Worm (Caenorhabditis elegans) whole organism, L4 larva: Measurements from ENCODE around the gene F54E2.1.

ENCODE experiments used
- F26F4.8 ChIP-seq: fragments of 200-800 bp; sonication (Bioruptor generic); conservative IDR thresholded peaks from 2 replicates; pipeline ENCODE4 v1.3.6; 2022; ENCODE audit warnings: missing genetic modification characterization, missing compliant biosample characterization
- F49E8.2 ChIP-seq: sonication (generic microtip); optimal IDR thresholded peaks from 2 replicates; lab custom pipeline; 2016; ENCODE audit warnings: missing compliant biosample characterization, mild to moderate bottlenecking, missing genetic modification characterization, borderline replicate concordance
- R02D3.7 ChIP-seq: fragments of 150-350 bp; sonication (generic microtip); optimal IDR thresholded peaks from 3 replicates; lab custom pipeline; 2014; ENCODE audit warnings: missing biosample characterization, missing genetic modification characterization
- T26A8.4 ChIP-seq: fragments of 200-800 bp; sonication (Bioruptor generic); IDR thresholded peaks from 2 replicates; pipeline ENCODE4 v1.3.6; 2022; ENCODE audit warnings: missing genetic modification characterization, missing compliant biosample characterization
- Y105C5A.15 ChIP-seq: fragments of 200-800 bp; sonication (Bioruptor generic); IDR thresholded peaks from 2 replicates; pipeline ENCODE4 v1.3.6; 2022; ENCODE audit warnings: missing genetic modification characterization, missing compliant biosample characterization
- aha-1 ChIP-seq: fragments of 150-350 bp; peaks from one replicate; lab custom pipeline; 2014; ENCODE audit warnings: missing biosample characterization, missing genetic modification characterization
- aly-2 ChIP-seq: sonication (generic microtip); optimal IDR thresholded peaks from 2 replicates; lab custom pipeline; 2018; ENCODE audit warnings: missing biosample characterization, missing genetic modification characterization
- ama-1 ChIP-seq: fragments of 150-350 bp; optimal IDR thresholded peaks from 2 replicates; lab custom pipeline; 2014; ENCODE audit warnings: inconsistent platforms, mixed read lengths
- ceh-28 ChIP-seq: fragments of 150-350 bp; optimal IDR thresholded peaks from 2 replicates; lab custom pipeline; 2014; ENCODE audit warnings: missing biosample characterization, missing genetic modification reagents, missing genetic modification characterization
- ceh-62 ChIP-seq: sonication (generic microtip); optimal IDR thresholded peaks from 2 replicates; lab custom pipeline; 2017; ENCODE audit warnings: missing biosample characterization, missing genetic modification characterization
- daf-8 ChIP-seq: fragments of 200-800 bp; sonication (Bioruptor generic); IDR thresholded peaks from 2 replicates; pipeline ENCODE4 v1.3.6; 2022; ENCODE audit warnings: missing genetic modification characterization, missing compliant biosample characterization
- duxl-1 ChIP-seq: sonication (generic microtip); optimal IDR thresholded peaks from 2 replicates; lab custom pipeline; 2016; ENCODE audit warnings: mild to moderate bottlenecking, missing genetic modification characterization, moderate library complexity, missing compliant biosample characterization; ENCODE audit not compliant: poor library complexity
- egl-27 ChIP-seq: sonication (generic microtip); optimal IDR thresholded peaks from 3 replicates; lab custom pipeline; 2017; ENCODE audit warnings: missing biosample characterization, missing genetic modification reagents, missing genetic modification characterization
- gei-8 ChIP-seq: fragments of 200-800 bp; sonication (Bioruptor generic); optimal IDR thresholded peaks from 2 replicates; lab custom pipeline; 2018; ENCODE audit warnings: mild to moderate bottlenecking, missing genetic modification characterization, missing compliant biosample characterization
- hif-1 ChIP-seq, 2 experiments: sonication (generic microtip); optimal IDR thresholded peaks; 2 replicates each; lab custom pipeline; 2016 to 2017; ENCODE audit warnings: missing compliant biosample characterization in 2 of 2, missing genetic modification characterization in 2 of 2, missing genetic modification reagents in 2 of 2, missing genotype in 2 of 2, mild to moderate bottlenecking in 1 of 2
- hlh-30 ChIP-seq: sonication (generic microtip); optimal IDR thresholded peaks from 2 replicates; lab custom pipeline; 2017; ENCODE audit warnings: antibody characterized with exemption, mild to moderate bottlenecking, missing genetic modification characterization, missing compliant biosample characterization; ENCODE audit not compliant: insufficient read depth
- lin-13 ChIP-seq: fragments of 150-350 bp; optimal IDR thresholded peaks from 2 replicates; lab custom pipeline; 2014; ENCODE audit warnings: missing biosample characterization, missing genetic modification reagents, missing genetic modification characterization
- lin-29 ChIP-seq: fragments of 200-800 bp; sonication (Bioruptor generic); IDR thresholded peaks from 2 replicates; pipeline ENCODE4 v1.3.6; 2022; ENCODE audit warnings: missing genetic modification reagents, missing genetic modification characterization, missing compliant biosample characterization
- lin-38 ChIP-seq: fragments of 200-800 bp; sonication (Bioruptor generic); IDR thresholded peaks from 2 replicates; pipeline ENCODE4 v1.3.6; 2022; ENCODE audit warnings: missing genetic modification reagents, missing genetic modification characterization, missing compliant biosample characterization
- lir-3 ChIP-seq: sonication (generic microtip); optimal IDR thresholded peaks from 2 replicates; lab custom pipeline; 2016; ENCODE audit warnings: mild to moderate bottlenecking, missing genetic modification characterization, missing compliant biosample characterization
- madf-9 ChIP-seq: fragments of 200-800 bp; sonication (Bioruptor generic); conservative IDR thresholded peaks from 2 replicates; pipeline ENCODE4 v1.3.6; 2022; ENCODE audit warnings: missing genetic modification reagents, missing genetic modification characterization, missing compliant biosample characterization
- mxl-3 ChIP-seq: fragments of 200-800 bp; sonication (Bioruptor generic); optimal IDR thresholded peaks from 2 replicates; lab custom pipeline; 2018; ENCODE audit warnings: mild to moderate bottlenecking, missing genetic modification characterization, missing compliant biosample characterization
- nhr-10 ChIP-seq: fragments of 150-350 bp; optimal IDR thresholded peaks from 2 replicates; lab custom pipeline; 2014; ENCODE audit warnings: missing biosample characterization, missing genetic modification characterization
- nhr-11 ChIP-seq: fragments of 150-350 bp; optimal IDR thresholded peaks from 2 replicates; lab custom pipeline; 2014; ENCODE audit warnings: missing biosample characterization, missing genetic modification characterization
- nhr-111 ChIP-seq: fragments of 200-800 bp; sonication (Bioruptor generic); optimal IDR thresholded peaks from 2 replicates; lab custom pipeline; 2018; ENCODE audit warnings: mild to moderate bottlenecking, missing genetic modification characterization, missing compliant biosample characterization
- nhr-42 ChIP-seq: fragments of 200-800 bp; sonication (Bioruptor generic); IDR thresholded peaks from 2 replicates; pipeline ENCODE4 v1.3.6; 2022; ENCODE audit warnings: missing genetic modification characterization, missing compliant biosample characterization
- nhr-76 ChIP-seq: fragments of 150-350 bp; optimal IDR thresholded peaks from 2 replicates; lab custom pipeline; 2014; ENCODE audit warnings: missing biosample characterization, missing genetic modification characterization
- php-3 ChIP-seq: fragments of 200-800 bp; sonication (Bioruptor generic); IDR thresholded peaks from 2 replicates; pipeline ENCODE4 v1.3.6; 2022; ENCODE audit warnings: missing genetic modification reagents, missing genetic modification characterization, missing compliant biosample characterization
- pqm-1 ChIP-seq: sonication (generic microtip); optimal IDR thresholded peaks from 2 replicates; lab custom pipeline; 2017; ENCODE audit warnings: missing biosample characterization, missing genetic modification characterization
- set-16 ChIP-seq: fragments of 200-800 bp; sonication (Bioruptor generic); IDR thresholded peaks from 2 replicates; pipeline ENCODE4 v1.3.6; 2022; ENCODE audit warnings: missing genetic modification reagents, missing genetic modification characterization, missing compliant biosample characterization
- snpc-1.2 ChIP-seq: fragments of 200-800 bp; sonication (Bioruptor generic); IDR thresholded peaks from 2 replicates; pipeline ENCODE4 v1.3.6; 2022; ENCODE audit warnings: missing genetic modification reagents, missing genetic modification characterization, missing compliant biosample characterization
- tra-1 ChIP-seq: fragments of 200-800 bp; sonication (Bioruptor generic); IDR thresholded peaks from 2 replicates; pipeline ENCODE4 v1.3.6; 2022; ENCODE audit warnings: missing genetic modification reagents, missing genetic modification characterization, missing compliant biosample characterization
- zag-1 ChIP-seq: fragments of 150-350 bp; optimal IDR thresholded peaks from 2 replicates; lab custom pipeline; 2014; ENCODE audit warnings: missing biosample characterization, missing genetic modification characterization
- zfp-3 ChIP-seq: fragments of 200-800 bp; sonication (Bioruptor generic); conservative IDR thresholded peaks from 2 replicates; pipeline ENCODE4 v1.3.6; 2022; ENCODE audit warnings: missing genetic modification reagents, missing genetic modification characterization, missing compliant biosample characterization
- ztf-11 ChIP-seq: fragments of 150-350 bp; optimal IDR thresholded peaks from 2 replicates; lab custom pipeline; 2014; ENCODE audit warnings: missing biosample characterization, missing genetic modification characterization

The F54E2.1 gene

DNA sequence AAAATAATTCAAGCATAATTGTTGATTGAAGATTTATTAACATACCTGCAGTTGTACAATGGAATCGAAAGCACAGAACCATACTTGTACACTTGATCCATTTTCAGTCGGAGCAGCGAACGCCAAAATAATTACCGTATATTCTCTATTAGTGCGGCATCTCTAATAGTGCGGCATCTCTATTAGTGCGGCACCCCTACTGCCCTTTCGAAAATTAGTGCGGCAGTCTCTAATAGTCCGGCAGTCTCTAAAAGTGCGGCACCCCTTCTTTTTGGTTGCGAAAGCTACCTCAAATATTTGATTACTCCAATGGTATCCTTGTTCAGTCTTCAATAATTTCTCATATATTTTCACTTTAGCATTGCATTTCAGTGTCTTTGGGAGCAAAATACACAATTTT lies 7.9 kb downstream of the F54E2.1 start, which contains the start of gene srt-34 (continued):
- TF ChIP-seq mxl-3 (GFP tag; lab: Kevin White, UChicago) (no peak), T26A8.4 (GFP tag; lab: Robert Waterston, UW) (no peak), aha-1 (tag; lab: Kevin White, UChicago) (no peak), lir-3 (no peak), snpc-1.2 (no peak), nhr-11 (no peak)

DNA sequence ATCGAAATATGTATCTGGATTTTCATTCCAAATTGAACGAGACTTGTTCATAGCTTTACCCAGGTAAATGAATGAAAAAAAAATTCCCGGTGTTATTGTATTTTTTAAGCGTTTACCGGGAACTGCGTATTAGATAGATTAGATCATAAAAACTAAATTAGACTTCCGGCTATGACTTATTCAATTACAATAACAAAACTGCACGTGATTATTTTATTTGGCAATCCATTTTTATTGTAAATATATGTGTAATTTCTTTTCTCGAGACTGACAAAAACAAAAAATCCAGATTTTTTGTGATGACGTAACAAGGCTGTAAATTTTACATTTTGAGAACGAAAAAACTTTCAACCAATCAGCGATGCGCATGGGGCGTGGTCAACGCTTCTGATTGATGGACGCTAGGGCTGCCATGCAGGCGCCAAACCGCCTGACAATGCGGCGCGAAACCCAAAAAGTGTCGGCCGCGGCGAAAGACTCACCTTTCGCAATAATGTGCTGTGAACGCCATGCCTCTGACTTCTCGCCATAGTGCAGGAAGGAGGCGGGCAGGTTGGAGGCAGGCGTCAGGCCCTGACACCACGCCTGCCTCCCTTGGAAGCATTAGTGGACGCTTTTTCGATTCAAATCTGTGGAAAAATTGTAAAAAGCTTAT lies 11.5 kb downstream of the F54E2.1 start, which contains the start of gene srh-36:
Gene srh-36 (minus strand): TSS at position 51 of the 655 bp plus-strand sequence.
- no peak for TF ChIP-seq nhr-42 (GFP tag; lab: Robert Waterston, UW)
- 0 out of 2 replicates have a peak, but pooled peaks have one; percentile 35 for TF ChIP-seq F26F4.8 (GFP tag; lab: Robert Waterston, UW)
- TF ChIP-seq madf-9 (GFP tag; lab: Robert Waterston, UW): no peak
- TF ChIP-seq hlh-30 (tag; lab: Kevin White, UChicago): no peak
- TF ChIP-seq set-16 (GFP tag; lab: Robert Waterston, UW): peak; percentile 73
- no peak for TF ChIP-seq ceh-28 (tag; lab: Kevin White, UChicago)
- TF ChIP-seq aha-1 (tag; lab: Kevin White, UChicago): peak; percentile 8
- TF ChIP-seq lir-3: no peak
- no peak for TF ChIP-seq nhr-11
- no peak for TF ChIP-seq lin-29 (GFP tag; lab: Robert Waterston, UW)
- TF ChIP-seq pqm-1 (tag; lab: Kevin White, UChicago): no peak
- TF ChIP-seq zag-1 (tag; lab: Kevin White, UChicago): no peak
- 0 out of 2 replicates have a peak, but pooled peaks have one; percentile 32 for TF ChIP-seq snpc-1.2
- TF ChIP-seq tra-1: no peak
- no peak for TF ChIP-seq egl-27 (tag; lab: Kevin White, UChicago)
- no peak for TF ChIP-seq hif-1 (tag; optimal IDR thresholded peaks at IDR 0.05; lab: Kevin White, UChicago)
- no peak for TF ChIP-seq zfp-3 (GFP tag; lab: Robert Waterston, UW)
- TF ChIP-seq ceh-62: no peak
- no peak for TF ChIP-seq Y105C5A.15 (GFP tag; lab: Robert Waterston, UW)
- no peak for TF ChIP-seq php-3

DNA sequence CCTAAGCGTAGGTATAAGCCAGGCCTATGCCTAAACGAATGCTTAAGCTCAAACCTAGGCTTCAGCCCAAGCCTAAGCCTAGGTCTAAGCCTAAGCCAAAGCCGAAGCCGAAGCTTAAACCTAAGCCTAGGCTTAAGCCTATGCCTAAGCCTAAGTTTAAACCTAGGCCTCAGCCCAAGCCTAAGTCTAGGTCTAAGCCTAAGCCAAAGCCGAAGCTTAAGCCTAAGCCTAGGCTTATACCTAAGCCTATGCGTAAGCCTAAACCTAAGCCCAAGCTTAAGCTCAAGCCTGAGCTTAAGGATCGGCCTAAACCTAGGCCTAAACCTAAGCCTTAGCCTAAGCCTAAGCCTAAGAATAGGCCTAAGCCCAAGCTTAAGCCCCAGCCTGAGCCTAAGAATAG lies 15.8 kb downstream of the F54E2.1 start:
- TF ChIP-seq gei-8 (GFP tag; lab: Kevin White, UChicago) (no peak), lin-29 (GFP tag; lab: Robert Waterston, UW) (no peak), lin-38 (GFP tag; lab: Robert Waterston, UW) (no peak), nhr-76 (tag; lab: Kevin White, UChicago) (no peak), ama-1 (lab: Kevin White, UChicago) (no peak), ztf-11 (no peak), aha-1 (tag; lab: Kevin White, UChicago) (no peak), lin-13 (GFP tag; lab: Kevin White, UChicago) (no peak), R02D3.7 (tag; lab: Kevin White, UChicago) (no peak), nhr-111 (no peak), daf-8 (no peak), F49E8.2 (no peak), snpc-1.2 (no peak), nhr-10 (tag; lab: Kevin White, UChicago) (no peak)

DNA sequence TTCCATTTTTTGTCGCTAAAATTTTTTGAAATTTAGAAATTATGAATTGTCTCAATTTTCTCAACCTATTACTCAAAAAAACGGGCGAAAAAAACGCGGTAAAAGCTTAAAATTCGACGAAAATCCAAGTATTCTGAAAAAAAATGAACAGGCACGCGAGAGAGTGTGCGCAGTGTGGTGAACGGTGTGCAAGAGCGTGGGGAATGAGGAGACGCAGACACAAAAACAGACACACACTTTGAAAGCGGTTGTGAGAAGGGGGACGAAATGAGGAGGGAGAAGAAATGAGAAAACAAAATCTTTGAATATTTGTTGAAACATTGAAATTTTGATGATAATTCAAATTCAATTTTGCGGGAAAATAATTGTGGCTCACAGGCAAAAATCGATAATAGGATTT lies 16.6 kb downstream of the F54E2.1 start, which contains the start of gene T03D3.5:
Gene T03D3.5 (minus strand): TSS at position 21 of the 400 bp plus-strand sequence.
- TF ChIP-seq duxl-1 (tag; lab: Kevin White, UChicago) (peak; percentile 50), lin-38 (GFP tag; lab: Robert Waterston, UW) (no peak), aly-2 (no peak)
